Fruit fly (Drosophila melanogaster): ENCODE measurements around the gene Nemp.

DNA sequence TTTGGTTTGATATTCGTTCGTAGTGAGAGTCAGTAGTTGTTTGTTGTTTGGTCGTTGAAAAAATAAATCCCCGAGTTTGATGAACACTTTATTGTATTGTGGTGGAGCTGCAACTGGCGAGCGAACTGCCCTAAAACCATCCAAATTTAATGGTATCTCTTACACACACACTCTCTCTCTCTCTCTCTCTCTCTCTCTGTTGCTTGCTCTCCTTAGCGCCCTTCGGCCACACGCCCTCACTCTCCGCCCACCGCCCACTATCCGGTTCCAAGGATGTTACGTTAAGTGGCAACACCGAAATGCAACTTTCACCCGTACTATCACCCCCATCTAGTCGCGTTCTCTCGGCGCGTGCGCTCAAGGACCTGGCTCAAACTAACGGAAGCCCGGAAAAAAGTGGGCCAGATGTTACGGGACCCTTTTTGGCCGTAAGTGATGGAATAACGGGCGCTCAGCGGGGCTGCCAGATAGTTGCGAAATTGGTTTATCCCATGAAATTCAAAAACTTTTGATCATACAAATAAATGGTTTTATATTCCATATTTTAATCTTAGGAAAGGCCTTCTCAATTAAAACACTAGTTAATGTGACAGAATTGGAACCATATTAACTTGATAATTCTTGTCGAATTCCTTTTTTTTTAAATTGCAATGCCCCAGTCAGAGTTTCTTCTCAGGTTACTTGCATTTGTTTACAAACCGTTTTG is 32.7 kb upstream of the Nemp start:
- TF ChIP-seq Sox14 (GFP tag; optimal IDR thresholded peaks at IDR 0.05), result no peak
- no peak for TF ChIP-seq CG9139 (GFP tag; optimal IDR thresholded peaks at IDR 0.05)
- TF ChIP-seq Ets96B (tag; optimal IDR thresholded peaks at IDR 0.05), result no peak
